Fruit fly (Drosophila melanogaster): ENCODE results near the gene fax.

Gene fax

DNA sequence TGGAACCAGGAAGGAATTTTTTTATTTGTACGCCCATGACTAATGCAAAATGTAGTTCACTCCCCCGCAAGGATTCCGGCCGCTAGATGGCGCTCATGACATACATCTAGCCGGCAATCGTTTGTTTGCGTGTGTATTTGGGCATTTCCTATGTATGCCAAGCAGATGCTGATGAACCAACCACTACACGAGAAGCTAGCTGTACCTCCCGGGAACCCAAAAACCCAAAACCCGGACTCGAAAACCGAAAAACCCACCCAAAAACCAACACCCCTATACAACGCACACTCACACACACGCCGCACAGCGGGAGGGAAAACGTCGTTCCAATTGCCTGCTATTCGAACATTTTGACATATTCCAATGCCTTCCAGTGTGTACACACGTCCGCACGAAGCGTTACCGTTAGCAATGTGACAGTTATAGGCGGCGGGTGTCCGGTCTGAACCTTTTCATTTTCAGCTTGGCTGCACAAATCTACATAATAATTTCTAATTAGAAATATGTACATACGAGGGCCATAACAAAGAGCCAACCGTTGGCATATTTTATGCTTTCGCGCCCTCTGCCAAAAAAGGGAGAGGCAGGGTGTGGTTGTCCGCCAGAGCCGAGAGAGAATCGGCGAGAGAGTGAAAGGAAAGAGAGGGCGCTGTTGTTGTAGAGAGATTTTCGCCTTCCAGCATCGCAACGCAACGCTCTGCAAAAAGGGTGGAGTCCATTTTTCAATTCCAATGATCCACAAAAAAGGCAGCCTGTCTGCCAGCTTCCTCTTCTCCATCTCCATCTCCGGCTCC, 3.6 kb downstream of the fax start (continued):
- TF ChIP-seq psq (GFP tag; optimal IDR thresholded peaks at IDR 0.05) (no peak), eyg (GFP tag; optimal IDR thresholded peaks at IDR 0.05) (no peak), CG17912 (GFP tag; optimal IDR thresholded peaks at IDR 0.05) (no peak), Ptx1 (GFP tag; IDR thresholded peaks at IDR 0.05) (no peak), CG17361 (GFP tag; IDR thresholded peaks at IDR 0.05) (no peak), pros (GFP tag; optimal IDR thresholded peaks at IDR 0.05) (peak; percentile 64), CG14965 (GFP tag; optimal IDR thresholded peaks at IDR 0.05; ENCODE audit: borderline replicate concordance) (peak; percentile 83), Sry-δ (GFP tag; optimal IDR thresholded peaks at IDR 0.05) (no peak), Blimp-1 (GFP tag; optimal IDR thresholded peaks at IDR 0.05) (no peak), Deaf1 (tag; optimal IDR thresholded peaks at IDR 0.05) (peak; percentile 47), CG16779 (GFP tag; IDR thresholded peaks at IDR 0.05) (no peak), Dip3 (GFP tag; optimal IDR thresholded peaks at IDR 0.05) (no peak), fd96Cb (tag; optimal IDR thresholded peaks at IDR 0.05) (no peak), CG10543 (GFP tag; optimal IDR thresholded peaks at IDR 0.05) (peak; percentile 25), Dp (GFP tag; optimal IDR thresholded peaks at IDR 0.05) (no peak), tx (GFP tag; optimal IDR thresholded peaks at IDR 0.05) (no peak), CG33213 (GFP tag; optimal IDR thresholded peaks at IDR 0.05) (no peak), ken (GFP tag; IDR thresholded peaks at IDR 0.05) (no peak), Mad (GFP tag; optimal IDR thresholded peaks at IDR 0.05) (no peak), CG11093 (GFP tag; IDR thresholded peaks at IDR 0.05) (no peak), Aef1 (GFP tag; IDR thresholded peaks at IDR 0.05) (no peak), CG14710 (tag; optimal IDR thresholded peaks at IDR 0.05) (peak; percentile 99), Hmr (GFP tag; optimal IDR thresholded peaks at IDR 0.05) (no peak), CrebB (tag; optimal IDR thresholded peaks at IDR 0.05) (no peak), Elba2 (GFP tag; optimal IDR thresholded peaks at IDR 0.05) (peak; percentile 83), CG2199 (GFP tag; IDR thresholded peaks at IDR 0.05) (peak; percentile 84; the same call in 2 of the 3 replicates), CG8944 (GFP tag; optimal IDR thresholded peaks at IDR 0.05) (no peak), MBD-R2 (GFP tag; IDR thresholded peaks at IDR 0.05) (0 out of 2 replicates have a peak, but pooled peaks have one; percentile 13), NC2β (GFP tag; optimal IDR thresholded peaks at IDR 0.05) (no peak), CG4360 (GFP tag; IDR thresholded peaks at IDR 0.05) (peak; percentile 84), CG18476 (GFP tag; optimal IDR thresholded peaks at IDR 0.05) (no peak), gcm2 (GFP tag; optimal IDR thresholded peaks at IDR 0.05) (no peak), lbe (GFP tag; optimal IDR thresholded peaks at IDR 0.05) (no peak), crol (GFP tag; IDR thresholded peaks at IDR 0.05) (peak; percentile 25; the same call in 1 of the 2 replicates), tll (GFP tag; optimal IDR thresholded peaks at IDR 0.05) (no peak), chinmo (GFP tag; IDR thresholded peaks at IDR 0.05; ENCODE audit: partially characterized antibody) (peak; percentile 56; the same call in 1 of the 4 replicates), CG18599 (GFP tag; optimal IDR thresholded peaks at IDR 0.05) (no peak), Bteb2 (GFP tag; optimal IDR thresholded peaks at IDR 0.05) (no peak), luna (GFP tag; optimal IDR thresholded peaks at IDR 0.05) (no peak), NC2α (GFP tag; optimal IDR thresholded peaks at IDR 0.05) (no peak), abd-A (tag; optimal IDR thresholded peaks at IDR 0.05) (peak; percentile 74), gro (GFP tag; optimal IDR thresholded peaks at IDR 0.05) (no peak), CG4404 (GFP tag; IDR thresholded peaks at IDR 0.05) (no peak), CkIIα-i1 (GFP tag; IDR thresholded peaks at IDR 0.05) (no peak), corto (GFP tag; optimal IDR thresholded peaks at IDR 0.05) (peak; percentile 5), Sry-β (GFP tag; optimal IDR thresholded peaks at IDR 0.05) (no peak), CG18262 (tag; optimal IDR thresholded peaks at IDR 0.05) (no peak), Ssrp (tag; optimal IDR thresholded peaks at IDR 0.05) (no peak), zfh2 (GFP tag; optimal IDR thresholded peaks at IDR 0.05) (no peak), ttk (GFP tag; IDR thresholded peaks at IDR 0.05) (no peak)

Data from whole organism, embryonic.